Fruit fly (Drosophila melanogaster): ENCODE data around the gene disp.

The disp gene

dm6 chr3R:5856215-5856614 is at the start of gene disp, which contains the start of gene ECSIT (continued):
- TF ChIP-seq Atf3 (GFP tag; optimal IDR thresholded peaks at IDR 0.05) (no peak), corto (GFP tag; optimal IDR thresholded peaks at IDR 0.05) (no peak), Drgx (GFP tag; IDR thresholded peaks at IDR 0.05) (no peak), CG12299 (tag; optimal IDR thresholded peaks at IDR 0.05) (no peak), scrt (GFP tag; optimal IDR thresholded peaks at IDR 0.05) (no peak), btn (GFP tag; optimal IDR thresholded peaks at IDR 0.05) (peak; percentile 3), ham (GFP tag; IDR thresholded peaks at IDR 0.05) (no peak), CG10959 (GFP tag; IDR thresholded peaks at IDR 0.05) (no peak), bcd (GFP tag; optimal IDR thresholded peaks at IDR 0.05) (no peak), Oli (tag; optimal IDR thresholded peaks at IDR 0.05) (peak; percentile 58), Nf-YB (GFP tag; optimal IDR thresholded peaks at IDR 0.05) (no peak), run (tag; optimal IDR thresholded peaks at IDR 0.05) (no peak), MESR4 (GFP tag; optimal IDR thresholded peaks at IDR 0.05) (no peak), CG8478 (optimal IDR thresholded peaks at IDR 0.05) (no peak), Trl (optimal IDR thresholded peaks at IDR 0.05) (no peak), Trl (GFP tag; optimal IDR thresholded peaks at IDR 0.05) (peak; percentile 32), CG1647 (GFP tag; optimal IDR thresholded peaks at IDR 0.05) (no peak), danr (GFP tag; IDR thresholded peaks at IDR 0.05) (no peak), HmgD (GFP tag; optimal IDR thresholded peaks at IDR 0.05) (peak; percentile 15), Opbp (GFP tag; IDR thresholded peaks at IDR 0.05; ENCODE audit: partially characterized antibody) (no peak), lilli (GFP tag; optimal IDR thresholded peaks at IDR 0.05) (peak; percentile 23), psq (GFP tag; optimal IDR thresholded peaks at IDR 0.05) (no peak), CG34224 (GFP tag; IDR thresholded peaks at IDR 0.05; ENCODE audit: partially characterized antibody) (no peak), dan (GFP tag; IDR thresholded peaks at IDR 0.05) (no peak), CG7963 (GFP tag; IDR thresholded peaks at IDR 0.05; ENCODE audit: partially characterized antibody) (no peak), CG13624 (GFP tag; optimal IDR thresholded peaks at IDR 0.05) (peak; percentile 43), CG15011 (GFP tag; optimal IDR thresholded peaks at IDR 0.05) (no peak), CG10543 (GFP tag; optimal IDR thresholded peaks at IDR 0.05) (no peak), CG10321 (GFP tag; IDR thresholded peaks at IDR 0.05) (no peak), C15 (GFP tag; IDR thresholded peaks at IDR 0.05) (no peak), CG34422 (GFP tag; IDR thresholded peaks at IDR 0.05) (no peak), ro (GFP tag; IDR thresholded peaks at IDR 0.05) (no peak), CG8388 (GFP tag; optimal IDR thresholded peaks at IDR 0.05) (no peak), CG4282 (GFP tag; optimal IDR thresholded peaks at IDR 0.05) (no peak), CG8765 (GFP tag; IDR thresholded peaks at IDR 0.05) (no peak), gcm (GFP tag; optimal IDR thresholded peaks at IDR 0.05) (no peak), Eip74EF (GFP tag; optimal IDR thresholded peaks at IDR 0.05) (no peak), Xrp1 (GFP tag; IDR thresholded peaks at IDR 0.05) (no peak), hkb (optimal IDR thresholded peaks at IDR 0.05) (peak; percentile 79), hkb (GFP tag; IDR thresholded peaks at IDR 0.05) (no peak), CG6813 (GFP tag; optimal IDR thresholded peaks at IDR 0.05) (no peak), CG12659 (GFP tag; optimal IDR thresholded peaks at IDR 0.05) (no peak), CG1024 (GFP tag; IDR thresholded peaks at IDR 0.05) (no peak), CG31441 (GFP tag; IDR thresholded peaks at IDR 0.05) (no peak), cwo (GFP tag; optimal IDR thresholded peaks at IDR 0.05) (no peak), shn (GFP tag; optimal IDR thresholded peaks at IDR 0.05) (no peak), CG2202 (tag; optimal IDR thresholded peaks at IDR 0.05) (no peak), CG33557 (GFP tag; optimal IDR thresholded peaks at IDR 0.05) (peak; percentile 21), ind (GFP tag; optimal IDR thresholded peaks at IDR 0.05) (peak; percentile 43), Mes4 (GFP tag; optimal IDR thresholded peaks at IDR 0.05) (no peak), Deaf1 (tag; optimal IDR thresholded peaks at IDR 0.05) (no peak), Sox102F (GFP tag; optimal IDR thresholded peaks at IDR 0.05) (no peak), wdn (GFP tag; IDR thresholded peaks at IDR 0.05) (no peak)

All from whole organism, embryonic.